Worm (Caenorhabditis elegans): ENCODE results near the gene F53A9.9.

The F53A9.9 gene

ce11 chrX:8750209-8750608 lies 29.7 kb upstream of the F53A9.9 start (continued):
- TF ChIP-seq Y75B8A.6 (GFP tag; IDR thresholded peaks at IDR 0.05) (no peak), mxl-2 (GFP tag; conservative IDR thresholded peaks at IDR 0.05) (0 out of 2 replicates have a peak, but pooled peaks have one; percentile 32), unc-62 (GFP tag; optimal IDR thresholded peaks at IDR 0.05 in 1 of 2) (peak in 1 of 2 experiments; percentile 76), unc-62 (tag; optimal IDR thresholded peaks at IDR 0.05) (no peak), ceh-62 (tag; optimal IDR thresholded peaks at IDR 0.05) (no peak), ctbp-1 (GFP tag; IDR thresholded peaks at IDR 0.05) (no peak), nhr-10 (tag; optimal IDR thresholded peaks at IDR 0.05) (peak; percentile 49), pha-4 (GFP tag; IDR thresholded peaks at IDR 0.05) (no peak), pha-4 (tag; optimal IDR thresholded peaks at IDR 0.05) (no peak), nhr-48 (tag; optimal IDR thresholded peaks at IDR 0.05) (peak; percentile 55), php-3 (GFP tag; IDR thresholded peaks at IDR 0.05) (peak; percentile 64; the same call in 1 of the 2 replicates), zip-2 (tag; optimal IDR thresholded peaks at IDR 0.05) (no peak), F44E2.7 (GFP tag; IDR thresholded peaks at IDR 0.05) (no peak), nhr-76 (tag; optimal IDR thresholded peaks at IDR 0.05) (no peak), mep-1 (tag; optimal IDR thresholded peaks at IDR 0.05) (peak; percentile 36), nhr-237 (tag; optimal IDR thresholded peaks at IDR 0.05) (no peak), ceh-82 (tag; optimal IDR thresholded peaks at IDR 0.05) (no peak), unc-130 (GFP tag; optimal IDR thresholded peaks at IDR 0.05) (no peak), Y105C5A.15 (GFP tag; IDR thresholded peaks at IDR 0.05) (no peak), set-16 (GFP tag; IDR thresholded peaks at IDR 0.05) (no peak), nhr-77 (tag; optimal IDR thresholded peaks at IDR 0.05) (peak; percentile 28)

ce11 chrX:8745524-8745923 lies 25.0 kb upstream of the F53A9.9 start:
- TF ChIP-seq ceh-32 (tag; optimal IDR thresholded peaks at IDR 0.05; ENCODE audit: poor library complexity) (no peak), zfp-2 (tag; optimal IDR thresholded peaks at IDR 0.05) (no peak), lsy-2 (tag; optimal IDR thresholded peaks at IDR 0.05) (no peak)

- TF ChIP-seq T26A8.4 (GFP tag; IDR thresholded peaks at IDR 0.05) (no peak), hif-1 (tag; optimal IDR thresholded peaks at IDR 0.05) (no peak), ceh-82 (tag; optimal IDR thresholded peaks at IDR 0.05) (no peak), aly-2 (tag; optimal IDR thresholded peaks at IDR 0.05) (no peak), mxl-2 (GFP tag; conservative IDR thresholded peaks at IDR 0.05) (no peak), sdz-12 (GFP tag; optimal IDR thresholded peaks at IDR 0.05) (no peak), zag-1 (tag; optimal IDR thresholded peaks at IDR 0.05) (no peak), ceh-32 (tag; optimal IDR thresholded peaks at IDR 0.05; ENCODE audit: poor library complexity) (no peak), R02D3.7 (tag; optimal IDR thresholded peaks at IDR 0.05) (no peak), F44E2.7 (GFP tag; IDR thresholded peaks at IDR 0.05) (no peak), madf-5 (GFP tag; IDR thresholded peaks at IDR 0.05) (no peak), spr-1 (tag; optimal IDR thresholded peaks at IDR 0.05) (no peak), lin-38 (GFP tag; IDR thresholded peaks at IDR 0.05) (no peak), mdt-29 (GFP tag; IDR thresholded peaks at IDR 0.05) (no peak), ceh-62 (tag; optimal IDR thresholded peaks at IDR 0.05) (no peak), egl-43 (GFP tag; IDR thresholded peaks at IDR 0.05) (no peak), dmd-8 (GFP tag; IDR thresholded peaks at IDR 0.05) (no peak), jun-1 (tag; optimal IDR thresholded peaks at IDR 0.05) (no peak)
Measured at ce11 chrX:8744192-8744985, 23.8 kb upstream of the F53A9.9 start.

- TF ChIP-seq hmg-1.1 (GFP tag; IDR thresholded peaks at IDR 0.05) (no peak), nhr-42 (GFP tag; IDR thresholded peaks at IDR 0.05) (no peak), nhr-48 (tag; optimal IDR thresholded peaks at IDR 0.05) (no peak), daf-16 (GFP tag; optimal IDR thresholded peaks at IDR 0.05) (no peak), daf-16 (tag; optimal IDR thresholded peaks at IDR 0.05) (no peak), F10B5.3 (tag; optimal IDR thresholded peaks at IDR 0.05) (no peak), zag-1 (tag; optimal IDR thresholded peaks at IDR 0.05) (no peak), cey-2 (tag; optimal IDR thresholded peaks at IDR 0.05; ENCODE audit: borderline replicate concordance, insufficient read depth) (no peak), zip-2 (tag; optimal IDR thresholded peaks at IDR 0.05) (no peak), ces-1 (GFP tag; optimal IDR thresholded peaks at IDR 0.05) (no peak)
Measured at ce11 chrX:8742896-8743295, 22.3 kb upstream of the F53A9.9 start, which contains the start of gene M02D8.7. Gene M02D8.7 (minus strand): TSS chrX:8742996.

Measured in whole organism, L4 larva.